Fruit fly (Drosophila melanogaster) whole organism, prepupa: ENCODE data around the gene CG46313.

Experiments used
- Blimp-1 ChIP-seq: fragments of 200-800 bp; sonication (Bioruptor generic); optimal IDR thresholded peaks from 3 replicates; lab custom pipeline; 2017; ENCODE audit warnings: missing biosample characterization, missing genetic modification characterization, mild to moderate bottlenecking, moderate library complexity, missing genetic modification reagents
- CG10631 ChIP-seq: fragments of 200-800 bp; sonication (Bioruptor generic); optimal IDR thresholded peaks from 2 replicates; lab custom pipeline; 2016; ENCODE audit warnings: missing biosample characterization, missing genetic modification characterization
- CG10669 ChIP-seq: fragments of 200-800 bp; sonication (Bioruptor generic); optimal IDR thresholded peaks from 3 replicates; lab custom pipeline; 2018; ENCODE audit warnings: missing biosample characterization, mild to moderate bottlenecking, missing genetic modification characterization, moderate library complexity
- CG11294 ChIP-seq: fragments of 200-800 bp; sonication (Bioruptor generic); IDR thresholded peaks from 2 replicates; pipeline ENCODE4 v1.3.6; 2022; ENCODE audit warnings: missing biosample characterization, missing genetic modification characterization
- CG11762 ChIP-seq: fragments of 200-800 bp; sonication (Bioruptor generic); optimal IDR thresholded peaks from 3 replicates; lab custom pipeline; 2016; ENCODE audit warnings: missing biosample characterization, missing genetic modification characterization; ENCODE audit not compliant: insufficient read depth
- CG16779 ChIP-seq: fragments of 200-800 bp; sonication (Bioruptor generic); optimal IDR thresholded peaks from 3 replicates; lab custom pipeline; 2017; ENCODE audit warnings: missing biosample characterization, mild to moderate bottlenecking, missing genetic modification characterization
- CG3032 ChIP-seq: fragments of 200-800 bp; optimal IDR thresholded peaks from 2 replicates; lab custom pipeline; 2019; ENCODE audit warnings: missing biosample characterization, mild to moderate bottlenecking, missing genetic modification characterization, moderate library complexity
- CG31627 ChIP-seq: fragments of 200-800 bp; sonication (Bioruptor generic); optimal IDR thresholded peaks from 3 replicates; lab custom pipeline; 2016; ENCODE audit warnings: missing biosample characterization, missing genetic modification characterization
- CG32006 ChIP-seq: fragments of 200-800 bp; sonication (Bioruptor generic); optimal IDR thresholded peaks from 3 replicates; lab custom pipeline; 2017; ENCODE audit warnings: missing biosample characterization, mild to moderate bottlenecking, missing genetic modification characterization
- CG34406 ChIP-seq: fragments of 200-800 bp; sonication (Bioruptor generic); optimal IDR thresholded peaks from 3 replicates; lab custom pipeline; 2016; ENCODE audit warnings: missing biosample characterization, missing genetic modification characterization
- CG4318 ChIP-seq: fragments of 200-800 bp; sonication (Bioruptor generic); optimal IDR thresholded peaks from 3 replicates; lab custom pipeline; 2017; ENCODE audit warnings: missing biosample characterization, mild to moderate bottlenecking, missing genetic modification characterization
- CG6163 ChIP-seq: fragments of 200-800 bp; sonication (Bioruptor generic); IDR thresholded peaks from 3 replicates; pipeline ENCODE4 v1.3.6; 2022; ENCODE audit warnings: missing biosample characterization, missing genetic modification characterization
- CG6276 ChIP-seq: fragments of 200-800 bp; sonication (Bioruptor generic); optimal IDR thresholded peaks from 2 replicates; lab custom pipeline; 2017; ENCODE audit warnings: missing biosample characterization, mild to moderate bottlenecking, missing genetic modification characterization
- CG6808 ChIP-seq: fragments of 200-800 bp; sonication (Bioruptor generic); optimal IDR thresholded peaks from 3 replicates; lab custom pipeline; 2017; ENCODE audit warnings: missing biosample characterization, missing genetic modification characterization, mild to moderate bottlenecking, moderate library complexity, missing genetic modification reagents
- CG7368 ChIP-seq: fragments of 200-800 bp; sonication (Bioruptor generic); optimal IDR thresholded peaks from 3 replicates; lab custom pipeline; 2016; ENCODE audit warnings: missing biosample characterization, missing genetic modification characterization
- CG8319 ChIP-seq: fragments of 200-800 bp; sonication (Bioruptor generic); optimal IDR thresholded peaks from 3 replicates; lab custom pipeline; 2016; ENCODE audit warnings: missing biosample characterization, missing genetic modification characterization
- CG8632 ChIP-seq: fragments of 200-800 bp; sonication (Bioruptor generic); optimal IDR thresholded peaks from 3 replicates; lab custom pipeline; 2016; ENCODE audit warnings: missing biosample characterization, missing genetic modification characterization
- CG9139 ChIP-seq: fragments of 200-800 bp; sonication (Bioruptor generic); optimal IDR thresholded peaks from 3 replicates; lab custom pipeline; 2017; ENCODE audit warnings: missing biosample characterization, mild to moderate bottlenecking, missing genetic modification characterization
- Eip78C ChIP-seq: fragments of 200-800 bp; sonication (Bioruptor generic); peaks from one replicate; lab custom pipeline; 2016; ENCODE audit warnings: missing biosample characterization, missing genetic modification characterization
- Ets21C ChIP-seq: fragments of 200-800 bp; sonication (Bioruptor generic); optimal IDR thresholded peaks from 3 replicates; lab custom pipeline; 2016; ENCODE audit warnings: missing biosample characterization, missing genetic modification characterization
- Ets96B ChIP-seq: fragments of 200-800 bp; optimal IDR thresholded peaks from 2 replicates; lab custom pipeline; 2019; ENCODE audit warnings: missing biosample characterization, mild to moderate bottlenecking, missing genetic modification characterization, moderate library complexity
- Gug ChIP-seq: fragments of 200-800 bp; sonication (Bioruptor generic); IDR thresholded peaks from 2 replicates; pipeline ENCODE4 v1.3.6; 2022; ENCODE audit warnings: missing biosample characterization, missing genetic modification characterization
- Hr39 ChIP-seq: fragments of 200-800 bp; sonication (Bioruptor generic); optimal IDR thresholded peaks from 2 replicates; lab custom pipeline; 2016; ENCODE audit warnings: missing biosample characterization, missing genetic modification characterization
- Hr4 ChIP-seq: fragments of 200-800 bp; sonication (Bioruptor generic); optimal IDR thresholded peaks from 3 replicates; lab custom pipeline; 2016; ENCODE audit warnings: missing biosample characterization, missing genetic modification characterization
- Lpt ChIP-seq: fragments of 200-800 bp; sonication (Bioruptor generic); optimal IDR thresholded peaks from 3 replicates; lab custom pipeline; 2016; ENCODE audit warnings: missing biosample characterization, missing genetic modification characterization
- Met ChIP-seq: fragments of 200-800 bp; sonication (Bioruptor generic); optimal IDR thresholded peaks from 3 replicates; lab custom pipeline; 2016; ENCODE audit warnings: missing biosample characterization, missing genetic modification characterization
- OdsH ChIP-seq: fragments of 200-800 bp; sonication (Bioruptor generic); optimal IDR thresholded peaks from 3 replicates; lab custom pipeline; 2016; ENCODE audit warnings: missing biosample characterization, missing genetic modification characterization
- Smox ChIP-seq: fragments of 200-800 bp; sonication (Bioruptor generic); optimal IDR thresholded peaks from 3 replicates; lab custom pipeline; 2016; ENCODE audit warnings: missing biosample characterization, missing genetic modification characterization
- Sox102F ChIP-seq: fragments of 200-800 bp; sonication (Bioruptor generic); optimal IDR thresholded peaks from 2 replicates; lab custom pipeline; 2016; ENCODE audit warnings: missing biosample characterization, mild to moderate bottlenecking, missing genetic modification characterization
- Sox14 ChIP-seq: fragments of 200-800 bp; sonication (Bioruptor generic); optimal IDR thresholded peaks from 3 replicates; lab custom pipeline; 2016; ENCODE audit warnings: missing biosample characterization, missing genetic modification characterization
- Sox15 ChIP-seq: fragments of 200-800 bp; sonication (Bioruptor generic); optimal IDR thresholded peaks from 3 replicates; lab custom pipeline; 2016; ENCODE audit warnings: missing biosample characterization, missing genetic modification characterization
- achi ChIP-seq: fragments of 200-800 bp; sonication (Bioruptor generic); optimal IDR thresholded peaks from 3 replicates; lab custom pipeline; 2016; ENCODE audit warnings: missing biosample characterization, missing genetic modification characterization
- acj6 ChIP-seq: fragments of 200-800 bp; sonication (Bioruptor generic); optimal IDR thresholded peaks from 3 replicates; lab custom pipeline; 2016; ENCODE audit warnings: missing biosample characterization, missing genetic modification characterization
- cyc ChIP-seq: fragments of 200-800 bp; sonication (Bioruptor generic); optimal IDR thresholded peaks from 3 replicates; lab custom pipeline; 2016; ENCODE audit warnings: missing biosample characterization, missing genetic modification characterization
- dac ChIP-seq: fragments of 200-800 bp; sonication (Bioruptor generic); optimal IDR thresholded peaks from 2 replicates; lab custom pipeline; 2017; ENCODE audit warnings: missing biosample characterization, mild to moderate bottlenecking, missing genetic modification characterization
- dsx ChIP-seq: fragments of 200-800 bp; optimal IDR thresholded peaks from 3 replicates; lab custom pipeline; 2019; ENCODE audit warnings: missing biosample characterization, mild to moderate bottlenecking, missing genetic modification characterization, moderate library complexity; ENCODE audit not compliant: poor library complexity, severe bottlenecking
- esn ChIP-seq: fragments of 200-800 bp; sonication (Bioruptor generic); optimal IDR thresholded peaks from 2 replicates; lab custom pipeline; 2016; ENCODE audit warnings: missing biosample characterization, mild to moderate bottlenecking, missing genetic modification characterization, moderate library complexity
- fd85E ChIP-seq: fragments of 200-800 bp; sonication (Bioruptor generic); optimal IDR thresholded peaks from 3 replicates; lab custom pipeline; 2016; ENCODE audit warnings: missing biosample characterization, missing genetic modification characterization
- lz ChIP-seq: fragments of 200-800 bp; sonication (Bioruptor generic); optimal IDR thresholded peaks from 3 replicates; lab custom pipeline; 2016; ENCODE audit warnings: missing biosample characterization, missing genetic modification characterization
- net ChIP-seq: fragments of 200-800 bp; sonication (Bioruptor generic); optimal IDR thresholded peaks from 3 replicates; lab custom pipeline; 2016; ENCODE audit warnings: missing biosample characterization, missing genetic modification characterization
- pdm3 ChIP-seq: fragments of 200-800 bp; sonication (Bioruptor generic); optimal IDR thresholded peaks from 3 replicates; lab custom pipeline; 2016; ENCODE audit warnings: missing biosample characterization, missing genetic modification characterization
- spab ChIP-seq: fragments of 200-800 bp; sonication (Bioruptor generic); optimal IDR thresholded peaks from 2 replicates; lab custom pipeline; 2017; ENCODE audit warnings: missing biosample characterization, mild to moderate bottlenecking, missing genetic modification characterization, missing genetic modification reagents
- ss ChIP-seq, 2 experiments: fragments of 200-800 bp; sonication (Bioruptor generic); optimal IDR thresholded peaks; 2 replicates in 1 of 2; 3 replicates in 1 of 2; lab custom pipeline; 2017 to 2018; ENCODE audit warnings: mild to moderate bottlenecking in 2 of 2, missing biosample characterization in 2 of 2, missing genetic modification characterization in 2 of 2, moderate library complexity in 1 of 2
- svp ChIP-seq: fragments of 200-800 bp; sonication (Bioruptor generic); peaks from one replicate; lab custom pipeline; 2016; ENCODE audit warnings: missing biosample characterization, missing genetic modification characterization
- topi ChIP-seq: fragments of 200-800 bp; sonication (Bioruptor generic); optimal IDR thresholded peaks from 3 replicates; lab custom pipeline; 2016; ENCODE audit warnings: missing biosample characterization, missing genetic modification characterization
- vri ChIP-seq: fragments of 200-800 bp; sonication (Bioruptor generic); optimal IDR thresholded peaks from 3 replicates; lab custom pipeline; 2016; ENCODE audit warnings: missing biosample characterization, mild to moderate bottlenecking, missing genetic modification characterization

The CG46313 gene

DNA sequence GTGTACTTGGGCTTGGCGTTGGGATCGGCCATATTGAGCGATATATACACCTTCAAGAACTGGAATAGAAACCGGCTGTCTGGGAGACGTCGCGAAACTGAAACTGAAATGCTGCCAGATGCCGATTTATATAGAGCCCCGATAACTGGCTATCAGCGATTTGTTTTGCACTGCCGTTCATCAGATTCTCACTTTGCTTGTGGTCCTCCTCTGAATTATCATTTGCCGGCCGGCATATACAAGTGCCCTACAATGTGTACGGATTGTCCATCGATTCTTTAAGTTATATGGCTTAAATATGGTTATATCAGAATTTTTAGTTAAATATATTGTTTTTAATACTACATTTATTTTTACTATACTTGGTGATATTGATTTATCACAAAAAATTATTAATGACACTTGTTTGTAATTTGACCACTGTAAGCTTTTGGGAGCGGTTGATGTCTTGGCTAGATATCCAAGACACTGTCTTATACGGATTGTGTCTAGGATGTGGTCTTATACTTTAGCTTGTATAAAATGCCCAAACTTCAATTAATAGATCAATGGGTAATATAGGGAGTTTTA, 10.2 kb downstream of the CG46313 start, which contains the start of gene CG31075 (continued):
- TF ChIP-seq dsx (GFP tag; lab: Kevin White, UChicago), result peak; percentile 93
- TF ChIP-seq Ets21C (GFP tag; lab: Kevin White, UChicago), result peak; percentile 76
- peak; percentile 93 for TF ChIP-seq Ets96B
- TF ChIP-seq Gug (GFP tag; lab: Robert Waterston, UW), result peak; percentile 97
- peak; percentile 77 for TF ChIP-seq CG9139 (GFP tag; lab: Kevin White, UChicago)
- peak; percentile 85 for TF ChIP-seq acj6 (GFP tag; lab: Kevin White, UChicago)
- TF ChIP-seq Met (GFP tag; lab: Kevin White, UChicago), result peak; percentile 88
- TF ChIP-seq spab, result peak; percentile 84

dm6 chr3R:26989802-26990509, 11.6 kb downstream of the CG46313 start, which contains the start of gene CG31076:
CG31076 (minus strand) TSS chr3R:26989852.
- peak; percentile 53 for TF ChIP-seq CG3032 (tag; lab: Kevin White, UChicago)
- peak; percentile 53 for TF ChIP-seq Blimp-1
- TF ChIP-seq CG9139 (GFP tag; lab: Kevin White, UChicago), result no peak
- peak; percentile 77 for TF ChIP-seq Sox14
- TF ChIP-seq CG7368 (GFP tag; lab: Kevin White, UChicago), result peak; percentile 65
- peak; percentile 43 for TF ChIP-seq pdm3 (GFP tag; lab: Kevin White, UChicago)
- peak; percentile 67 for TF ChIP-seq dsx (GFP tag; lab: Kevin White, UChicago)
- TF ChIP-seq net (GFP tag; lab: Kevin White, UChicago), result no peak
- TF ChIP-seq Hr39 (GFP tag; lab: Kevin White, UChicago), result peak; percentile 54
- peak; percentile 33 for TF ChIP-seq CG8632 (GFP tag; lab: Kevin White, UChicago)
- peak; percentile 81 for TF ChIP-seq Met (GFP tag; lab: Kevin White, UChicago)
- no peak for TF ChIP-seq fd85E (GFP tag; lab: Kevin White, UChicago)
- TF ChIP-seq Eip78C (GFP tag; lab: Kevin White, UChicago), result peak; percentile 93
- peak; percentile 26 for TF ChIP-seq Lpt
- TF ChIP-seq Sox102F (GFP tag; lab: Kevin White, UChicago), result peak; percentile 68
- no peak for TF ChIP-seq CG11294 (GFP tag; lab: Robert Waterston, UW)
- peak; percentile 44 for TF ChIP-seq Hr4 (GFP tag; lab: Kevin White, UChicago)
- peak; percentile 81 for TF ChIP-seq esn (GFP tag; lab: Kevin White, UChicago)
- TF ChIP-seq achi, result peak; percentile 65
- peak; percentile 24 for TF ChIP-seq acj6 (GFP tag; lab: Kevin White, UChicago)
- peak; percentile 60 for TF ChIP-seq Smox (GFP tag; lab: Kevin White, UChicago)
- TF ChIP-seq lz, result peak; percentile 73
- TF ChIP-seq Gug (GFP tag; lab: Robert Waterston, UW), result no peak
- peak; percentile 77 for TF ChIP-seq cyc (GFP tag; lab: Kevin White, UChicago)
- TF ChIP-seq svp, result peak; percentile 94
- peak; percentile 44 for TF ChIP-seq CG6808 (GFP tag; lab: Kevin White, UChicago)
- peak; percentile 46 for TF ChIP-seq CG11762
- TF ChIP-seq vri, result peak; percentile 48
- TF ChIP-seq CG16779 (tag; lab: Kevin White, UChicago), result peak; percentile 15
- TF ChIP-seq ss (GFP tag; optimal IDR thresholded peaks at IDR 0.05; lab: Kevin White, UChicago), result peak; percentile 15 to 57
- peak; percentile 85 for TF ChIP-seq topi (GFP tag; lab: Kevin White, UChicago)
- TF ChIP-seq CG31627 (GFP tag; lab: Kevin White, UChicago), result peak; percentile 56
- no peak for TF ChIP-seq CG6163 (GFP tag; lab: Robert Waterston, UW)
- TF ChIP-seq dac (GFP tag; lab: Kevin White, UChicago), result no peak
- TF ChIP-seq CG4318 (GFP tag; lab: Kevin White, UChicago), result no peak
- peak; percentile 34 for TF ChIP-seq Ets21C (GFP tag; lab: Kevin White, UChicago)
- peak; percentile 65 for TF ChIP-seq CG6276 (GFP tag; lab: Kevin White, UChicago)
- TF ChIP-seq Ets96B, result peak; percentile 50
- TF ChIP-seq CG32006, result peak; percentile 9
- TF ChIP-seq spab, result peak; percentile 47
- TF ChIP-seq CG8319 (GFP tag; lab: Kevin White, UChicago), result peak; percentile 45
- peak; percentile 5 for TF ChIP-seq Sox15 (GFP tag; lab: Kevin White, UChicago)
- TF ChIP-seq CG34406 (GFP tag; lab: Kevin White, UChicago), result peak; percentile 42
- peak; percentile 64 for TF ChIP-seq CG10669
- TF ChIP-seq CG10631 (GFP tag; lab: Kevin White, UChicago), result peak; percentile 32
- TF ChIP-seq OdsH (GFP tag; lab: Kevin White, UChicago), result peak; percentile 36
